Fruit fly (Drosophila melanogaster): Measurements from ENCODE around the gene if.

if gene

DNA sequence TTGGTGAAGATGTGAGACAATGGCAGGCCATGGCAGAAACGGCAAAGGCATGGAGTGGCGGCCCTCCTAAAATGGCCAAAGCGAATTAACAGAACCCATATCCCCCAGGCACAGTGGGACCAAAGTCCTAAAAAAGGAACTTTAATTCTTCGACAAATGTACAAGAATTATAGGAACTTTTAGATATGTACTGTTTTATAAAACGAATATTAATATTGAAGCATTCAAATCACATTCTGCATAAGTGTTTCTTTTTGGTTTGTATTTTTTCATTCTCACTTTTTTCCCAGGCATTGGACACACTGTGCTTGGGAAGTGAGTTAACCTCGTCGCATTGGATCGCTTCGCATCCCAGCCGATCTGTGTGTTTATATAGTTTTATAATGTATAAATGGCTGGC, 18.3 kb downstream of the if start (continued):
- no peak for TF ChIP-seq ssp (GFP tag; IDR thresholded peaks at IDR 0.05)

DNA sequence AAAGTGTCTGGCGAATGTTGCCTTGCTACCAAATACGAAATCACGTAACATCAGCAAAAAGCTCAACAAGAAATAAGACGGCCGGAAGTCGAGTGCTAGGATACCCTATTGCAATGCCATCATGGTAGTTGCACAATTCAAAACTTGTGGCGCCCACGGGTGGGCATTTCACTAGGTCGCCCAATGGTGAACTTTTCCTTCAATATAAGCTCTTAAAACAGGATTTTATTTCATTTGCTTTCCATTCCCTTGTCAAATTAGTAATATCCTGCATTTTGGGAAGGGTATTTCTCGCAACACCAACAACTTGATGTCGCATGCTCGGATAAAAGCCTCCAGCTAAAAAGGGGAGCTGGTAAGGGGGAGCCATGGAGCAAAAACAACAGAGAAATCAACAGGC, 21.7 kb downstream of the if start:
- TF ChIP-seq tx (GFP tag; optimal IDR thresholded peaks at IDR 0.05) (no peak), ase (GFP tag; IDR thresholded peaks at IDR 0.05) (0 out of 3 replicates have a peak, but pooled peaks have one; percentile 17), hth (optimal IDR thresholded peaks at IDR 0.05) (no peak), sens (GFP tag) (peak; percentile 34), row (GFP tag; IDR thresholded peaks at IDR 0.05) (0 out of 3 replicates have a peak, but pooled peaks have one; percentile 11), Ptx1 (GFP tag; IDR thresholded peaks at IDR 0.05) (peak; percentile 12; the same call in 1 of the 2 replicates), D19A (tag; optimal IDR thresholded peaks at IDR 0.05) (peak; percentile 63), lbe (GFP tag; optimal IDR thresholded peaks at IDR 0.05) (peak; percentile 43), nau (GFP tag; optimal IDR thresholded peaks at IDR 0.05) (no peak), Drgx (GFP tag; IDR thresholded peaks at IDR 0.05) (peak; percentile 61), Dek (tag; optimal IDR thresholded peaks at IDR 0.05) (no peak)

DNA sequence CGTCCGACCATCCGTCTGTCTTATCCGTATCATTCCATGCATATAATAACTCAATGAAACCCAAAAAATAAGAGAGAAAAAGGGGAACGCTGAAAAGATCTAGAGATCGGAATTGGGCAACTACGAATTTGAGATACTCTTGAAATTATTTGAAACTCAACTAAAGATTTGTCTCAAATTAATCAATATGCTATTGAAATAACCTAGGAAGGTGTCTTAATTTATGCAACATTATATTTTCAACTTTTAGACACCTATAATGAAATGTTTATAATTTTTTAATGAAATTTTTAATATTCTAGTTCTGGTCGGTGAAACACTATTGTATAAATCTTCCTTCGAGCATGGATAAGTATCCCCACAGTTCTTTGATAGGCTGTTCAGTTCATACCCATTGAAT, 22.7 kb downstream of the if start:
- TF ChIP-seq D19A (tag; optimal IDR thresholded peaks at IDR 0.05) (peak; percentile 73), kah (GFP tag; optimal IDR thresholded peaks at IDR 0.05) (no peak), CG42726 (GFP tag; IDR thresholded peaks at IDR 0.05; ENCODE audit: partially characterized antibody) (no peak)

DNA sequence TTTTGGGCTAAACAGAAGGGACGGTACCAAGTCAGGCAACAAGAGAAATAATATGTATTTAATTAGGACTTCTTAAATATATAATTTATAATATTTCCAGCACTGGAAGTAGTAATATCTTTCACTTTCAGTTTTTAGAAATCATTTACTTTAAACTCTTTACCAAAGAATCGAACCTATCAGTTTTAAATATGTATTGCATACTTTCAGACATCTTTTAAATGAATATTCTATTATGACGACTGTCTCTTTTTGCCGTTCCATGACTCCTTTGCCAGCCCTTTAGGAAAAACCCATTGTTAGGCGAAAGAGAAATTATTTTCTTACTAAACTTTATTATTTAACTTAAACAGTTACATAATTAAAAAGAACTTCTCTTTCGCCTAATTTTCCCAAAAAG, 25.6 kb downstream of the if start:
- TF ChIP-seq CG17612 (GFP tag; IDR thresholded peaks at IDR 0.05) (peak; percentile 86), Blimp-1 (GFP tag; optimal IDR thresholded peaks at IDR 0.05) (peak; percentile 9), CG8290 (GFP tag; optimal IDR thresholded peaks at IDR 0.05) (peak; percentile 59), CG8290 (tag; optimal IDR thresholded peaks at IDR 0.05) (no peak), row (GFP tag; IDR thresholded peaks at IDR 0.05) (peak; percentile 20; the same call in 1 of the 3 replicates), Pdp1 (GFP tag; optimal IDR thresholded peaks at IDR 0.05) (peak in 1 of 2 experiments; percentile 33), Dbx (GFP tag; IDR thresholded peaks at IDR 0.05) (no peak), vvl (GFP tag; IDR thresholded peaks at IDR 0.05) (no peak), E2f2 (GFP tag; IDR thresholded peaks at IDR 0.05) (no peak), CG12659 (GFP tag; optimal IDR thresholded peaks at IDR 0.05) (no peak)

DNA sequence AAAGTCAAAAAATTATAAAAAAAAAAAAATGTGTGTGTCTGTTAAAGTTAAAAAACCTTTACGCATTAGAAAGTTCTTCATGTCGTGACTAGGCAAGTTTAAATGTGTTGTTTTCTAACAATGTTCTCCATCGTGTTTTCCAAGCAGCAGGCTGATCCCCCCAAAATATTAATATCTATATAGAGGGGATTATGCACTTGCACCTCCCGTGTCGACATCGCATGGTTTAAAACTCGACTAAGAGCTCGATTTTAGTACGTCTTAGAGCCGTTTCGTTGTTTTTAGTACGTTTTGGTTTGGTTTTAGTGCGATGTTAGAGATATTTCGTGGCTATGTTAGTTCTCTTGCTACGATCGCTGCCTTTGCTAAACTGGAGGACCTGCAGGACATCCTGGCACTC, 30.2 kb downstream of the if start:
- TF ChIP-seq ttk (GFP tag; IDR thresholded peaks at IDR 0.05): no peak
- TF ChIP-seq CTCF (GFP tag; optimal IDR thresholded peaks at IDR 0.05): peak; percentile 60
- TF ChIP-seq CG13775 (GFP tag; optimal IDR thresholded peaks at IDR 0.05): no peak
- TF ChIP-seq CG31441 (GFP tag; IDR thresholded peaks at IDR 0.05): no peak
- TF ChIP-seq vfl (GFP tag; optimal IDR thresholded peaks at IDR 0.05): no peak
- peak; percentile 20 for TF ChIP-seq Ets97D (GFP tag; optimal IDR thresholded peaks at IDR 0.05)
- no peak for TF ChIP-seq schlank (tag; optimal IDR thresholded peaks at IDR 0.05)
- TF ChIP-seq pita (GFP tag; optimal IDR thresholded peaks at IDR 0.05): peak; percentile 39
- TF ChIP-seq wek (GFP tag; optimal IDR thresholded peaks at IDR 0.05): peak; percentile 74
- peak; percentile 5 for TF ChIP-seq BEAF-32 (GFP tag; optimal IDR thresholded peaks at IDR 0.05)

- TF ChIP-seq Camta (GFP tag; optimal IDR thresholded peaks at IDR 0.05) (peak; percentile 72), CG18764 (GFP tag; optimal IDR thresholded peaks at IDR 0.05) (peak; percentile 47), jigr1 (GFP tag; IDR thresholded peaks at IDR 0.05) (no peak), CG15269 (tag; optimal IDR thresholded peaks at IDR 0.05) (peak; percentile 75), CG12155 (GFP tag; optimal IDR thresholded peaks at IDR 0.05) (peak; percentile 79), Deaf1 (tag; optimal IDR thresholded peaks at IDR 0.05) (no peak), CG2199 (GFP tag; IDR thresholded peaks at IDR 0.05) (peak; percentile 81), so (GFP tag; IDR thresholded peaks at IDR 0.05) (peak; percentile 66; the same call in 2 of the 3 replicates), MESR4 (GFP tag; optimal IDR thresholded peaks at IDR 0.05) (peak; percentile 21), danr (GFP tag; IDR thresholded peaks at IDR 0.05) (0 out of 2 replicates have a peak, but pooled peaks have one; percentile 32), eve (GFP tag; optimal IDR thresholded peaks at IDR 0.05) (no peak), CG15514 (GFP tag; optimal IDR thresholded peaks at IDR 0.05) (peak; percentile 88)
Observed at dm6 chrX:16751579-16752156, 31.6 kb downstream of the if start, which contains the start of gene goe. Gene goe (minus strand): TSS chrX:16751910.
